Worm (Caenorhabditis elegans) whole organism, late embryonic: ENCODE data around the gene semi-1.

ENCODE experiments used
- ama-1 ChIP-seq: fragments of 150-350 bp; optimal IDR thresholded peaks from 2 replicates; lab custom pipeline; 2014
- unc-55 ChIP-seq: sonication (generic microtip); optimal IDR thresholded peaks from 2 replicates; lab custom pipeline; 2017; ENCODE audit warnings: missing biosample characterization, missing genetic modification reagents, missing genetic modification characterization

- TF ChIP-seq ama-1 (lab: Kevin White, UChicago) (no peak), unc-55 (GFP tag; lab: Kevin White, UChicago) (no peak)
These were observed 48.8 kb upstream of the semi-1 start, which contains the start of gene grl-17 for ce11 chrV:13563841-13564240.
